Fruit fly (Drosophila melanogaster) whole organism, prepupa: Measurements from ENCODE around the gene Cdc23.

Experiments used
- CG15336 ChIP-seq: fragments of 200-800 bp; sonication (Bioruptor generic); IDR thresholded peaks from 2 replicates; pipeline ENCODE4 v1.3.6; 2022; ENCODE audit warnings: missing biosample characterization, missing genetic modification characterization
- CG32006 ChIP-seq: fragments of 200-800 bp; sonication (Bioruptor generic); optimal IDR thresholded peaks from 3 replicates; lab custom pipeline; 2017; ENCODE audit warnings: missing biosample characterization, mild to moderate bottlenecking, missing genetic modification characterization
- CG6792 ChIP-seq: fragments of 200-800 bp; sonication (Bioruptor generic); optimal IDR thresholded peaks from 3 replicates; lab custom pipeline; 2016; ENCODE audit warnings: missing biosample characterization, missing genetic modification characterization
- CG6854 ChIP-seq: fragments of 200-800 bp; sonication (Bioruptor generic); optimal IDR thresholded peaks from 2 replicates; lab custom pipeline; 2017; ENCODE audit warnings: missing biosample characterization, mild to moderate bottlenecking, missing genetic modification characterization
- CG7368 ChIP-seq: fragments of 200-800 bp; sonication (Bioruptor generic); optimal IDR thresholded peaks from 3 replicates; lab custom pipeline; 2016; ENCODE audit warnings: missing biosample characterization, missing genetic modification characterization
- CG8319 ChIP-seq: fragments of 200-800 bp; sonication (Bioruptor generic); optimal IDR thresholded peaks from 3 replicates; lab custom pipeline; 2016; ENCODE audit warnings: missing biosample characterization, missing genetic modification characterization
- Hr39 ChIP-seq: fragments of 200-800 bp; sonication (Bioruptor generic); optimal IDR thresholded peaks from 2 replicates; lab custom pipeline; 2016; ENCODE audit warnings: missing biosample characterization, missing genetic modification characterization
- OdsH ChIP-seq: fragments of 200-800 bp; sonication (Bioruptor generic); optimal IDR thresholded peaks from 3 replicates; lab custom pipeline; 2016; ENCODE audit warnings: missing biosample characterization, missing genetic modification characterization
- fd59A ChIP-seq: fragments of 200-800 bp; sonication (Bioruptor generic); optimal IDR thresholded peaks from 2 replicates; lab custom pipeline; 2017; ENCODE audit warnings: missing biosample characterization, mild to moderate bottlenecking, missing genetic modification characterization, missing genetic modification reagents

DNA sequence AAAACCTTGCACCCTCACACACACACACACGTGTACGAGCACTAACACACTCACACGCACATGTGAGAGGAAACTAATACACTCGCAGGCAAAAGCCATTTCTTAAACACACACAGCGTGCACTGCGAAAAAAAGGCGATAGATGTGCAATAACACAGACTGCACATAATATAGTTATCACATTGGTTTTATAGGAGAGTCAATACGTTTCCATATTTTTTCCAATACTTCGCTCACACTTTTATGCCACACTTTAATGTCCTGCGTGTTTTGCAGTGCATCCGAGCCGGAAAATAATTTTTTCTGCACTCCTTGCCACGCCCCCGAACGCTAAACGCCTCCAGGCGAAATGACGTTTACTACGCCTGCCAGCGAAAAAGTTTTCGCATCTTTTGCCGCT, 20.6 kb downstream of the Cdc23 start:
- TF ChIP-seq Hr39 (GFP tag; lab: Kevin White, UChicago) (no peak), CG8319 (GFP tag; lab: Kevin White, UChicago) (no peak), OdsH (GFP tag; lab: Kevin White, UChicago) (peak; percentile 18), fd59A (no peak), CG6792 (no peak), CG32006 (GFP tag; lab: Kevin White, UChicago) (peak; percentile 33), CG7368 (GFP tag; lab: Kevin White, UChicago) (no peak), CG6854 (no peak), CG15336 (GFP tag; lab: Robert Waterston, UW) (0 out of 2 replicates have a peak, but pooled peaks have one; percentile 29)
